Fruit fly (Drosophila melanogaster) whole organism, embryonic: ENCODE data around the gene Mms19.

Experiments
- B-H2 ChIP-seq: fragments of 200-800 bp; sonication (Bioruptor generic); optimal IDR thresholded peaks from 2 replicates; lab custom pipeline; 2018; ENCODE audit warnings: missing biosample characterization, mild to moderate bottlenecking, missing genetic modification characterization
- BtbVII ChIP-seq: fragments of 200-800 bp; sonication (Bioruptor generic); optimal IDR thresholded peaks from 3 replicates; lab custom pipeline; 2017; ENCODE audit warnings: missing biosample characterization, mild to moderate bottlenecking, missing genetic modification characterization
- CG10209 ChIP-seq: fragments of 200-800 bp; sonication (Bioruptor generic); optimal IDR thresholded peaks from 3 replicates; lab custom pipeline; 2017; ENCODE audit warnings: missing biosample characterization, mild to moderate bottlenecking, missing genetic modification characterization, missing genetic modification reagents
- CG10565 ChIP-seq: fragments of 200-800 bp; sonication (Bioruptor generic); optimal IDR thresholded peaks from 3 replicates; lab custom pipeline; 2016; ENCODE audit warnings: missing biosample characterization, mild to moderate bottlenecking, missing genetic modification characterization
- CG12391 ChIP-seq: fragments of 200-800 bp; sonication (Bioruptor generic); optimal IDR thresholded peaks from 3 replicates; lab custom pipeline; 2018; ENCODE audit warnings: missing biosample characterization, mild to moderate bottlenecking, missing genetic modification characterization, moderate library complexity
- CG13296 ChIP-seq: fragments of 200-800 bp; sonication (Bioruptor generic); optimal IDR thresholded peaks from 3 replicates; lab custom pipeline; 2018; ENCODE audit warnings: missing biosample characterization, mild to moderate bottlenecking, missing genetic modification characterization
- CG14014 ChIP-seq: fragments of 200-800 bp; sonication (Bioruptor generic); IDR thresholded peaks from 2 replicates; pipeline ENCODE4 v1.3.6; 2022; ENCODE audit warnings: missing biosample characterization, missing genetic modification characterization
- CG15696 ChIP-seq: fragments of 200-800 bp; sonication (Bioruptor generic); optimal IDR thresholded peaks from 2 replicates; lab custom pipeline; 2019; ENCODE audit warnings: missing biosample characterization, mild to moderate bottlenecking, missing genetic modification characterization, moderate library complexity
- CG1603 ChIP-seq: fragments of 200-800 bp; sonication (Bioruptor generic); optimal IDR thresholded peaks from 2 replicates; lab custom pipeline; 2019; ENCODE audit warnings: missing biosample characterization, mild to moderate bottlenecking, missing genetic modification characterization, moderate library complexity
- CG17361 ChIP-seq: fragments of 200-800 bp; sonication (Bioruptor generic); IDR thresholded peaks from 3 replicates; pipeline ENCODE4 v1.3.6; 2022; ENCODE audit warnings: missing biosample characterization, missing genetic modification characterization
- CG18599 ChIP-seq: fragments of 200-800 bp; sonication (Bioruptor generic); optimal IDR thresholded peaks from 3 replicates; lab custom pipeline; 2017; ENCODE audit warnings: missing biosample characterization, missing genetic modification characterization, mild to moderate bottlenecking, moderate library complexity, missing genetic modification reagents
- CG2116 ChIP-seq: fragments of 200-800 bp; sonication (Bioruptor generic); optimal IDR thresholded peaks from 3 replicates; lab custom pipeline; 2018; ENCODE audit warnings: missing biosample characterization, mild to moderate bottlenecking, missing genetic modification characterization
- CG30020 ChIP-seq: fragments of 200-800 bp; optimal IDR thresholded peaks from 2 replicates; lab custom pipeline; 2019; ENCODE audit warnings: missing biosample characterization, mild to moderate bottlenecking, missing genetic modification characterization, moderate library complexity
- CG30431 ChIP-seq: fragments of 200-800 bp; sonication (Bioruptor generic); optimal IDR thresholded peaks from 2 replicates; lab custom pipeline; 2017; ENCODE audit warnings: missing biosample characterization, missing genetic modification characterization
- CG6791 ChIP-seq: fragments of 200-800 bp; sonication (Bioruptor generic); IDR thresholded peaks from 3 replicates; pipeline ENCODE4 v1.3.6; 2022; ENCODE audit warnings: missing biosample characterization, missing genetic modification characterization; ENCODE audit not compliant: partially characterized antibody
- CG8290 ChIP-seq, 3 experiments: fragments of 200-800 bp; sonication (Bioruptor generic); optimal IDR thresholded peaks; 2 replicates each; lab custom pipeline; 2016 to 2019; ENCODE audit warnings: missing biosample characterization in 3 of 3, missing genetic modification characterization in 3 of 3, mild to moderate bottlenecking in 2 of 3, moderate library complexity in 1 of 3
- CG9437 ChIP-seq: fragments of 200-800 bp; sonication (Bioruptor generic); optimal IDR thresholded peaks from 2 replicates; lab custom pipeline; 2018; ENCODE audit warnings: missing biosample characterization, mild to moderate bottlenecking, missing genetic modification characterization
- CG9876 ChIP-seq: fragments of 200-800 bp; sonication (Bioruptor generic); optimal IDR thresholded peaks from 2 replicates; lab custom pipeline; 2016; ENCODE audit warnings: missing biosample characterization, missing genetic modification characterization
- Camta ChIP-seq: fragments of 200-800 bp; sonication (Bioruptor generic); optimal IDR thresholded peaks from 2 replicates; lab custom pipeline; 2016; ENCODE audit warnings: missing biosample characterization, missing genetic modification characterization
- CoRest ChIP-seq: fragments of 200-800 bp; sonication (Bioruptor generic); optimal IDR thresholded peaks from 3 replicates; lab custom pipeline; 2018; ENCODE audit warnings: missing biosample characterization, mild to moderate bottlenecking, missing genetic modification characterization, moderate library complexity
- CrebB ChIP-seq: fragments of 200-800 bp; sonication (Bioruptor generic); optimal IDR thresholded peaks from 3 replicates; lab custom pipeline; 2018; ENCODE audit warnings: missing biosample characterization, mild to moderate bottlenecking, missing genetic modification characterization
- Eip74EF ChIP-seq, 2 experiments: fragments of 200-800 bp in 1 of 2; fragments of >200 bp in 1 of 2; sonication (Bioruptor generic) in 1 of 2; optimal IDR thresholded peaks; 2 replicates each; lab custom pipeline; 2017 to 2019; ENCODE audit warnings: missing biosample characterization in 2 of 2, missing genetic modification characterization in 2 of 2, mild to moderate bottlenecking in 1 of 2, moderate library complexity in 1 of 2
- HHEX ChIP-seq: fragments of 200-800 bp; sonication (Bioruptor generic); optimal IDR thresholded peaks from 3 replicates; lab custom pipeline; 2017; ENCODE audit warnings: missing biosample characterization, mild to moderate bottlenecking, missing genetic modification characterization, missing genetic modification reagents
- HLH54F ChIP-seq: fragments of 200-800 bp; sonication (Bioruptor generic); optimal IDR thresholded peaks from 3 replicates; lab custom pipeline; 2016; ENCODE audit warnings: missing biosample characterization, missing genetic modification characterization
- Hr51 ChIP-seq, 2 experiments: fragments of 200-800 bp; sonication (Bioruptor generic); optimal IDR thresholded peaks; 2 replicates in 1 of 2; 3 replicates in 1 of 2; lab custom pipeline; 2016 to 2018; ENCODE audit warnings: missing biosample characterization in 2 of 2, missing genetic modification characterization in 2 of 2, mild to moderate bottlenecking in 1 of 2, moderate library complexity in 1 of 2
- MTF-1 ChIP-seq: fragments of 200-800 bp; sonication (Bioruptor generic); optimal IDR thresholded peaks from 2 replicates; lab custom pipeline; 2018; ENCODE audit warnings: missing biosample characterization, mild to moderate bottlenecking, missing genetic modification characterization, borderline replicate concordance
- Med ChIP-seq: fragments of 200-800 bp; sonication (Bioruptor generic); peaks from one replicate; lab custom pipeline; 2016; ENCODE audit warnings: missing biosample characterization, missing genetic modification characterization, mild to moderate bottlenecking, inconsistent platforms, moderate library complexity
- Nf-YC ChIP-seq: fragments of 200-800 bp; optimal IDR thresholded peaks from 3 replicates; lab custom pipeline; 2019; ENCODE audit warnings: missing biosample characterization, mild to moderate bottlenecking, missing genetic modification characterization, moderate library complexity
- PHDP ChIP-seq: fragments of 200-800 bp; sonication (Bioruptor generic); optimal IDR thresholded peaks from 3 replicates; lab custom pipeline; 2018; ENCODE audit warnings: missing biosample characterization, mild to moderate bottlenecking, missing genetic modification characterization, moderate library complexity
- Side ChIP-seq: fragments of 200-800 bp; sonication (Bioruptor generic); optimal IDR thresholded peaks from 2 replicates; lab custom pipeline; 2016; ENCODE audit warnings: missing biosample characterization, missing genetic modification characterization
- Sox100B ChIP-seq: fragments of 200-800 bp; sonication (Bioruptor generic); optimal IDR thresholded peaks from 3 replicates; lab custom pipeline; 2018; ENCODE audit warnings: missing biosample characterization, mild to moderate bottlenecking, missing genetic modification characterization
- aop ChIP-seq: fragments of 200-800 bp; sonication (Bioruptor generic); IDR thresholded peaks from 2 replicates; pipeline ENCODE4 v1.3.6; 2022; ENCODE audit warnings: missing biosample characterization, missing genetic modification characterization
- ap ChIP-seq: fragments of 200-800 bp; sonication (Bioruptor generic); IDR thresholded peaks from 2 replicates; pipeline ENCODE4 v1.3.6; 2022; ENCODE audit warnings: missing biosample characterization, missing genetic modification characterization
- caup ChIP-seq: fragments of 200-800 bp; sonication (Bioruptor generic); optimal IDR thresholded peaks from 3 replicates; lab custom pipeline; 2017; ENCODE audit warnings: missing biosample characterization, mild to moderate bottlenecking, missing genetic modification characterization, moderate library complexity; ENCODE audit not compliant: severe bottlenecking
- emc ChIP-seq: fragments of 200-800 bp; sonication (Bioruptor generic); optimal IDR thresholded peaks from 2 replicates; lab custom pipeline; 2016; ENCODE audit warnings: missing biosample characterization, missing genetic modification characterization
- ftz-f1 ChIP-seq: fragments of 200-800 bp; sonication (Bioruptor generic); optimal IDR thresholded peaks from 2 replicates; lab custom pipeline; 2016; ENCODE audit warnings: missing biosample characterization, missing genetic modification characterization
- hkb ChIP-seq, 2 experiments: fragments of 200-800 bp in 1 of 2; fragments of >200 bp in 1 of 2; sonication (Bioruptor generic) in 1 of 2; IDR thresholded peaks in 1 of 2; optimal IDR thresholded peaks in 1 of 2; 2 replicates each; pipeline versions ENCODE4 v1.3.6 to Lab custom; 2017 to 2022; ENCODE audit warnings: missing biosample characterization in 1 of 2, missing genetic modification characterization in 1 of 2
- lab ChIP-seq: fragments of 200-800 bp; sonication (Bioruptor generic); optimal IDR thresholded peaks from 3 replicates; lab custom pipeline; 2017; ENCODE audit warnings: missing biosample characterization, missing genetic modification characterization, mild to moderate bottlenecking, moderate library complexity, missing genetic modification reagents
- mam ChIP-seq: fragments of 200-800 bp; sonication (Bioruptor generic); optimal IDR thresholded peaks from 3 replicates; lab custom pipeline; 2016; ENCODE audit warnings: missing biosample characterization, missing genetic modification characterization
- pb ChIP-seq: fragments of 200-800 bp; sonication (Bioruptor generic); optimal IDR thresholded peaks from 3 replicates; lab custom pipeline; 2016; ENCODE audit warnings: missing biosample characterization, missing genetic modification characterization
- salm ChIP-seq: fragments of 200-800 bp; sonication (Bioruptor generic); optimal IDR thresholded peaks from 2 replicates; lab custom pipeline; 2018; ENCODE audit warnings: missing biosample characterization, mild to moderate bottlenecking, missing genetic modification characterization
- sim ChIP-seq: fragments of 200-800 bp; sonication (Bioruptor generic); IDR thresholded peaks from 2 replicates; pipeline ENCODE4 v1.3.6; 2022; ENCODE audit warnings: missing biosample characterization, missing genetic modification characterization
- stwl ChIP-seq: fragments of 200-800 bp; sonication (Bioruptor generic); optimal IDR thresholded peaks from 3 replicates; lab custom pipeline; 2018; ENCODE audit warnings: missing biosample characterization, mild to moderate bottlenecking, missing genetic modification characterization, moderate library complexity
- tna ChIP-seq: fragments of 200-800 bp; sonication (Bioruptor generic); IDR thresholded peaks from 2 replicates; pipeline ENCODE4 v1.3.6; 2022; ENCODE audit warnings: missing biosample characterization, missing genetic modification characterization; ENCODE audit not compliant: partially characterized antibody
- vvl ChIP-seq: fragments of 200-800 bp; sonication (Bioruptor generic); IDR thresholded peaks from 2 replicates; pipeline ENCODE4 v1.3.6; 2022; ENCODE audit warnings: missing biosample characterization, missing genetic modification characterization
- zfh2 ChIP-seq: fragments of 200-800 bp; sonication (Bioruptor generic); optimal IDR thresholded peaks from 2 replicates; lab custom pipeline; 2016; ENCODE audit warnings: missing biosample characterization, missing genetic modification characterization

Mms19 gene

DNA sequence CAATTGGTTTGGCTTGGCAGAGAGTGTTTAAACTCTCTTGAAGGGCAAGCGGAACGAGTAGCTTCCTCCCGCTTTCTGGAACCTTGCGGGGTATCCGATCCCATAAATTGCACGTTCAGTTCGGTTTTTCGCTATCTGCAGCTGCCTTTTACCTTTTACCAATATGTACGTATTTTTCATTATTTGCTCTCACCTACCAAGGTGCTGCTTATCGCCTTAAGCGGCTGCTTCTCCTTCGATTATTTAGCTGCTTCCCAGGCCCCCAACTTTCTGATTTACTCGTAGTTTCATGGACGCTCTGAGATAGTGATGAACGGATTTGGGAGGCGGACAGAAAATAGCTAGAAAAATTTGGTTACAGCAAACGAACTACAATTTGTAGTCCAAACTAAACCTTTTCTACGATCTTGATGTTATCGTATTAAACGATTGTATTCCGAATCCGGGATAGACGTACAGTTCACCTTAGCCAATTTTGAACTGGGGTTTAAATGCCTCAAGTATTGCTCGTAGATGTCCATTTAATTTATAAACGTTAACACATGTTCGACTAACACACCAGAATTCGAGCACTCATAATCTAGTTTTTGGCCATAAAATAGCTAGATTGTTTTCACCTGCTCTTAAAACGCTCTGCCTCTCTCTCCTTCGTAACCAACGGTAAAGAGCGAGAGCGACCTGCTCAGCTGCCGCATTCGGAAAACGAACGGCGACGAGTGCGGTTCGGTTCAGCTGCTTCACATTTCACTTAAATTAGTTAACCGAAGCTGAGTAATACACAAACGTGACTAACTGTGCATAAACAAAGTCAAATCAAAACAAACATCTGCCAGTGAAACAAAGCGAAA lies 32.1 kb downstream of the Mms19 start (continued):
- TF ChIP-seq emc: peak; percentile 20
- TF ChIP-seq CG12391 (tag; lab: Kevin White, UChicago): peak; percentile 55
- peak; percentile 58 for TF ChIP-seq ftz-f1 (GFP tag; lab: Kevin White, UChicago)
- no peak for TF ChIP-seq caup (GFP tag; lab: Kevin White, UChicago)
- TF ChIP-seq CG15696 (tag; lab: Kevin White, UChicago): peak; percentile 9
- peak; percentile 61 for TF ChIP-seq Nf-YC (tag; lab: Kevin White, UChicago)
- no peak for TF ChIP-seq pb
- TF ChIP-seq CG10209 (GFP tag; lab: Kevin White, UChicago): peak; percentile 37
- peak; percentile 45 for TF ChIP-seq CG9876 (GFP tag; lab: Kevin White, UChicago)
- TF ChIP-seq CG1603 (tag; lab: Kevin White, UChicago): peak; percentile 42
- peak; percentile 6 for TF ChIP-seq PHDP (tag; lab: Kevin White, UChicago)
- TF ChIP-seq CG17361 (GFP tag; lab: Robert Waterston, UW): peak; percentile 72; the same call in 2 of the 3 replicates
- TF ChIP-seq BtbVII (GFP tag; lab: Kevin White, UChicago): peak; percentile 59
- no peak for TF ChIP-seq salm (tag; lab: Kevin White, UChicago)
- no peak for TF ChIP-seq CG30431 (GFP tag; lab: Kevin White, UChicago)
- TF ChIP-seq ap (GFP tag; lab: Robert Waterston, UW): no peak
- TF ChIP-seq MTF-1 (GFP tag; lab: Kevin White, UChicago): no peak
- TF ChIP-seq CG30020 (tag; lab: Kevin White, UChicago): peak; percentile 3
- peak; percentile 60 for TF ChIP-seq lab (GFP tag; lab: Kevin White, UChicago)
- TF ChIP-seq Hr51 (GFP tag; optimal IDR thresholded peaks at IDR 0.05; lab: Kevin White, UChicago): peak in 1 of 2 experiments; percentile 48
- peak; percentile 29 for TF ChIP-seq Side (GFP tag; lab: Kevin White, UChicago)
- TF ChIP-seq aop: no peak
- peak; percentile 53 for TF ChIP-seq vvl (GFP tag; lab: Robert Waterston, UW)
- peak in 1 of 2 experiments; percentile 15 for TF ChIP-seq Eip74EF (GFP tag; optimal IDR thresholded peaks at IDR 0.05; lab: Kevin White, UChicago)
- TF ChIP-seq Med (GFP tag; lab: Kevin White, UChicago): peak; percentile 71
- TF ChIP-seq CrebB (tag; lab: Kevin White, UChicago): no peak
- peak; percentile 66 for TF ChIP-seq CG18599 (GFP tag; lab: Kevin White, UChicago)
- peak; percentile 64 for TF ChIP-seq CoRest
- peak; percentile 29 for TF ChIP-seq HHEX (GFP tag; lab: Kevin White, UChicago)
- TF ChIP-seq hkb (optimal IDR thresholded peaks at IDR 0.05; lab: Kevin White, UChicago): peak; percentile 50
- TF ChIP-seq hkb (GFP tag; IDR thresholded peaks at IDR 0.05; lab: Robert Waterston, UW): 0 out of 2 replicates have a peak, but pooled peaks have one; percentile 11
- TF ChIP-seq CG9437 (GFP tag; lab: Kevin White, UChicago): peak; percentile 65
- TF ChIP-seq HLH54F (GFP tag; lab: Kevin White, UChicago): peak; percentile 41
- TF ChIP-seq CG10565: no peak
- TF ChIP-seq stwl: no peak
- peak; percentile 9 for TF ChIP-seq CG8290 (GFP tag; optimal IDR thresholded peaks at IDR 0.05; lab: Kevin White, UChicago)
- TF ChIP-seq CG8290 (tag; optimal IDR thresholded peaks at IDR 0.05; lab: Kevin White, UChicago): peak in 1 of 2 experiments; percentile 49
- TF ChIP-seq B-H2 (GFP tag; lab: Kevin White, UChicago): peak; percentile 18
- no peak; the same call in 1 of the 2 replicates for TF ChIP-seq CG14014 (GFP tag; lab: Robert Waterston, UW)
- peak; percentile 29 for TF ChIP-seq zfh2 (GFP tag; lab: Kevin White, UChicago)
- peak; percentile 32 for TF ChIP-seq CG2116 (GFP tag; lab: Kevin White, UChicago)
- TF ChIP-seq Camta (GFP tag; lab: Kevin White, UChicago): no peak
- 0 out of 3 replicates have a peak, but pooled peaks have one; percentile 7 for TF ChIP-seq CG6791
- TF ChIP-seq tna: 0 out of 2 replicates have a peak, but pooled peaks have one; percentile 34
- TF ChIP-seq CG13296 (GFP tag; lab: Kevin White, UChicago): peak; percentile 54
- TF ChIP-seq Sox100B (GFP tag; lab: Kevin White, UChicago): peak; percentile 61
- peak; percentile 8 for TF ChIP-seq mam (GFP tag; lab: Kevin White, UChicago)
- no peak for TF ChIP-seq sim (GFP tag; lab: Robert Waterston, UW)
